Fruit fly (Drosophila melanogaster) Kc167 (cell line): ENCODE results near the gene Actbeta.

ENCODE experiments used
- psq ChIP-seq: fragments of >200 bp; optimal IDR thresholded peaks from 2 replicates; lab custom pipeline; 2017; ENCODE audit warnings: missing external identifiers
- ttk ChIP-seq: sonication (Bioruptor generic); optimal IDR thresholded peaks from 2 replicates; lab custom pipeline; 2017; ENCODE audit warnings: missing external identifiers

DNA sequence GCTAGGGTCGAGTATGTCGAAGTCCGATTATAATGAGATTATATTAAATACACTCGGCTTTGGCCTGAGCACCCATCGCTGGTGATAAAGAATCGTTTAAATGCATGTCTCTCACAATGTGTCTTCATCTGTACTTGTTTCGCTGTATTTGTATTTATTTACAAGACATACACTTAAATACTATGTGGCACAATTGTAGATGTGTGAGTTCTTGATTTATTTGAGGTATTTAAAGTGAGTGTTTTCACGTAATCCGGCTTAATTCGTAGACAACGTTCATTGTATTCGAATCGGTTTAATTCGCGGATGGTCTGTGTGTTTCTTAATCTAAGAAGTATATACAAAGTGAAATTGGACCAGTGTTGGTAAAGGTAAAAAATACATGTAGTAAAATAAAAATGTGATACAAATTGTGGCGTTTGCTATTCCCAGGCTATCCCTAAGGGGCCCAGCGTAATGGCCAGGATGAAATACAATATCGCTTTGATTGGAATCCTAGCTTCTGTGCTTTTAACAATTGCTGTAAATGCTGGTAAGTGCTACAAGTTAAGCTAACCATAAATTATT is 19.9 kb downstream of the Actbeta start, which contains the start of gene Zyx:
- TF ChIP-seq ttk (lab: Kevin White, UChicago): no peak
- no peak for TF ChIP-seq psq
